Fruit fly (Drosophila melanogaster) whole organism, embryonic: ENCODE results near the gene CG9682.

Source experiments
- Adf1 ChIP-seq: fragments of 200-800 bp; sonication (Bioruptor generic); IDR thresholded peaks from 2 replicates; pipeline ENCODE4 v1.3.6; 2022; ENCODE audit warnings: missing biosample characterization, missing genetic modification characterization
- CG1233 ChIP-seq: fragments of 200-800 bp; sonication (Bioruptor generic); optimal IDR thresholded peaks from 4 replicates; lab custom pipeline; 2018; ENCODE audit warnings: missing biosample characterization, mild to moderate bottlenecking, missing genetic modification characterization
- CG12744 ChIP-seq: fragments of 200-800 bp; sonication (Bioruptor generic); optimal IDR thresholded peaks from 2 replicates; lab custom pipeline; 2016; ENCODE audit warnings: missing biosample characterization, missing genetic modification characterization
- CG13424 ChIP-seq: fragments of 200-800 bp; sonication (Bioruptor generic); optimal IDR thresholded peaks from 2 replicates; lab custom pipeline; 2019; ENCODE audit warnings: missing biosample characterization, mild to moderate bottlenecking, missing genetic modification characterization, moderate library complexity
- CG13775 ChIP-seq: fragments of 200-800 bp; sonication (Bioruptor generic); optimal IDR thresholded peaks from 3 replicates; lab custom pipeline; 2017; ENCODE audit warnings: missing biosample characterization, mild to moderate bottlenecking, missing genetic modification characterization
- CG14710 ChIP-seq: fragments of 200-800 bp; sonication (Bioruptor generic); optimal IDR thresholded peaks from 3 replicates; lab custom pipeline; 2019; ENCODE audit warnings: missing biosample characterization, mild to moderate bottlenecking, missing genetic modification characterization, moderate library complexity
- CG15269 ChIP-seq: fragments of 200-800 bp; sonication (Bioruptor generic); optimal IDR thresholded peaks from 2 replicates; lab custom pipeline; 2018; ENCODE audit warnings: missing biosample characterization, mild to moderate bottlenecking, missing genetic modification characterization, moderate library complexity
- CG17361 ChIP-seq: fragments of 200-800 bp; sonication (Bioruptor generic); IDR thresholded peaks from 3 replicates; pipeline ENCODE4 v1.3.6; 2022; ENCODE audit warnings: missing biosample characterization, missing genetic modification characterization
- CG17829 ChIP-seq: fragments of 200-800 bp; optimal IDR thresholded peaks from 2 replicates; lab custom pipeline; 2019; ENCODE audit warnings: missing biosample characterization, mild to moderate bottlenecking, missing genetic modification characterization, moderate library complexity
- CG18262 ChIP-seq: fragments of 200-800 bp; optimal IDR thresholded peaks from 3 replicates; lab custom pipeline; 2019; ENCODE audit warnings: missing biosample characterization, mild to moderate bottlenecking, missing genetic modification characterization, moderate library complexity
- CG2202 ChIP-seq: fragments of 200-800 bp; sonication (Bioruptor generic); optimal IDR thresholded peaks from 2 replicates; lab custom pipeline; 2018; ENCODE audit warnings: missing biosample characterization, mild to moderate bottlenecking, missing genetic modification characterization
- CG2712 ChIP-seq: fragments of 200-800 bp; optimal IDR thresholded peaks from 3 replicates; lab custom pipeline; 2019; ENCODE audit warnings: missing biosample characterization, mild to moderate bottlenecking, missing genetic modification characterization, moderate library complexity
- CG33557 ChIP-seq: fragments of 200-800 bp; sonication (Bioruptor generic); optimal IDR thresholded peaks from 2 replicates; lab custom pipeline; 2019; ENCODE audit warnings: missing biosample characterization, mild to moderate bottlenecking, missing genetic modification characterization, moderate library complexity
- CG4404 ChIP-seq: fragments of 200-800 bp; sonication (Bioruptor generic); IDR thresholded peaks from 2 replicates; pipeline ENCODE4 v1.3.6; 2022; ENCODE audit warnings: missing biosample characterization, missing genetic modification characterization
- CG4730 ChIP-seq: fragments of 200-800 bp; sonication (Bioruptor generic); IDR thresholded peaks from 2 replicates; pipeline ENCODE4 v1.3.6; 2022; ENCODE audit warnings: missing biosample characterization, missing genetic modification characterization
- CG4820 ChIP-seq: fragments of 200-800 bp; sonication (Bioruptor generic); optimal IDR thresholded peaks from 3 replicates; lab custom pipeline; 2016; ENCODE audit warnings: missing biosample characterization, missing genetic modification characterization
- CG7271 ChIP-seq: fragments of 200-800 bp; sonication (Bioruptor generic); optimal IDR thresholded peaks from 2 replicates; lab custom pipeline; 2018; ENCODE audit warnings: missing biosample characterization, mild to moderate bottlenecking, missing genetic modification characterization, moderate library complexity
- CG7839 ChIP-seq: fragments of 200-800 bp; sonication (Bioruptor generic); optimal IDR thresholded peaks from 3 replicates; lab custom pipeline; 2018; ENCODE audit warnings: missing biosample characterization, mild to moderate bottlenecking, missing genetic modification characterization, moderate library complexity
- CG8359 ChIP-seq: fragments of 200-800 bp; sonication (Bioruptor generic); optimal IDR thresholded peaks from 2 replicates; lab custom pipeline; 2017; ENCODE audit warnings: missing biosample characterization, mild to moderate bottlenecking, missing genetic modification characterization, borderline replicate concordance
- CG8388 ChIP-seq: fragments of 200-800 bp; sonication (Bioruptor generic); optimal IDR thresholded peaks from 2 replicates; lab custom pipeline; 2019; ENCODE audit warnings: missing biosample characterization, mild to moderate bottlenecking, missing genetic modification characterization, moderate library complexity
- CoRest ChIP-seq: fragments of 200-800 bp; sonication (Bioruptor generic); optimal IDR thresholded peaks from 3 replicates; lab custom pipeline; 2018; ENCODE audit warnings: missing biosample characterization, mild to moderate bottlenecking, missing genetic modification characterization, moderate library complexity
- Mad ChIP-seq: fragments of 200-800 bp; sonication (Bioruptor generic); optimal IDR thresholded peaks from 2 replicates; lab custom pipeline; 2016; ENCODE audit warnings: missing biosample characterization, missing genetic modification characterization
- Med ChIP-seq: fragments of 200-800 bp; sonication (Bioruptor generic); peaks from one replicate; lab custom pipeline; 2016; ENCODE audit warnings: missing biosample characterization, missing genetic modification characterization, mild to moderate bottlenecking, inconsistent platforms, moderate library complexity
- Nf-YB ChIP-seq: fragments of 200-800 bp; sonication (Bioruptor generic); optimal IDR thresholded peaks from 3 replicates; lab custom pipeline; 2019; ENCODE audit warnings: missing biosample characterization, mild to moderate bottlenecking, missing genetic modification characterization, moderate library complexity
- Ptx1 ChIP-seq: fragments of 200-800 bp; sonication (Bioruptor generic); IDR thresholded peaks from 2 replicates; pipeline ENCODE4 v1.3.6; 2022; ENCODE audit warnings: missing biosample characterization, missing genetic modification characterization
- Spps ChIP-seq: fragments of 200-800 bp; sonication (Bioruptor generic); optimal IDR thresholded peaks from 2 replicates; lab custom pipeline; 2018; ENCODE audit warnings: missing biosample characterization, mild to moderate bottlenecking, missing genetic modification characterization
- Xbp1 ChIP-seq: fragments of 200-800 bp; sonication (Bioruptor generic); optimal IDR thresholded peaks from 3 replicates; lab custom pipeline; 2016; ENCODE audit warnings: missing biosample characterization, mild to moderate bottlenecking, missing genetic modification characterization
- ac ChIP-seq: fragments of 200-800 bp; sonication (Bioruptor generic); optimal IDR thresholded peaks from 3 replicates; lab custom pipeline; 2017; ENCODE audit warnings: missing biosample characterization, mild to moderate bottlenecking, missing genetic modification characterization
- ara ChIP-seq: fragments of 200-800 bp; sonication (Bioruptor generic); IDR thresholded peaks from 2 replicates; pipeline ENCODE4 v1.3.6; 2022; ENCODE audit warnings: missing biosample characterization, missing genetic modification characterization
- bab2 ChIP-seq: fragments of 200-800 bp; sonication (Bioruptor generic); optimal IDR thresholded peaks from 2 replicates; lab custom pipeline; 2016; ENCODE audit warnings: missing biosample characterization, missing genetic modification characterization
- chm ChIP-seq: fragments of 200-800 bp; sonication (Bioruptor generic); IDR thresholded peaks from 2 replicates; pipeline ENCODE4 v1.3.6; 2022; ENCODE audit warnings: missing biosample characterization, missing genetic modification characterization
- ci ChIP-seq: fragments of 200-800 bp; sonication (Bioruptor generic); IDR thresholded peaks from 3 replicates; pipeline ENCODE4 v1.3.6; 2022; ENCODE audit warnings: missing biosample characterization, missing genetic modification characterization
- dmrt11E ChIP-seq: fragments of 200-800 bp; sonication (Bioruptor generic); optimal IDR thresholded peaks from 3 replicates; lab custom pipeline; 2018; ENCODE audit warnings: missing biosample characterization, mild to moderate bottlenecking, missing genetic modification characterization, moderate library complexity
- dpn ChIP-seq, 2 experiments: fragments of 200-800 bp; sonication (Bioruptor generic); optimal IDR thresholded peaks; 3 replicates each; lab custom pipeline; 2016; ENCODE audit warnings: missing biosample characterization in 2 of 2, missing genetic modification characterization in 2 of 2
- dysf ChIP-seq: fragments of 200-800 bp; sonication (Bioruptor generic); IDR thresholded peaks from 3 replicates; pipeline ENCODE4 v1.3.6; 2022; ENCODE audit warnings: missing biosample characterization, missing genetic modification characterization
- ewg ChIP-seq: fragments of 200-800 bp; sonication (Bioruptor generic); optimal IDR thresholded peaks from 3 replicates; lab custom pipeline; 2017; ENCODE audit warnings: mild to moderate bottlenecking, missing biosample characterization, missing genetic modification reagents, missing genetic modification characterization
- fd96Cb ChIP-seq: fragments of 200-800 bp; sonication (Bioruptor generic); optimal IDR thresholded peaks from 2 replicates; lab custom pipeline; 2018; ENCODE audit warnings: missing biosample characterization, mild to moderate bottlenecking, missing genetic modification characterization, moderate library complexity
- gem ChIP-seq: fragments of 200-800 bp; sonication (Bioruptor generic); optimal IDR thresholded peaks from 2 replicates; lab custom pipeline; 2019; ENCODE audit warnings: missing biosample characterization, mild to moderate bottlenecking, missing genetic modification characterization, moderate library complexity
- lov ChIP-seq, 2 experiments: fragments of 200-800 bp in 1 of 2; fragments of >200 bp in 1 of 2; sonication (Bioruptor generic) in 1 of 2; IDR thresholded peaks in 1 of 2; optimal IDR thresholded peaks in 1 of 2; 2 replicates in 1 of 2; 3 replicates in 1 of 2; pipeline versions ENCODE4 v1.3.6 to Lab custom; 2017 to 2022; ENCODE audit warnings: missing biosample characterization in 1 of 2, missing genetic modification characterization in 1 of 2
- maf-S ChIP-seq: fragments of 200-800 bp; sonication (Bioruptor generic); optimal IDR thresholded peaks from 2 replicates; lab custom pipeline; 2016; ENCODE audit warnings: missing biosample characterization, missing genetic modification characterization
- onecut ChIP-seq: fragments of 200-800 bp; sonication (Bioruptor generic); IDR thresholded peaks from 2 replicates; pipeline ENCODE4 v1.3.6; 2022; ENCODE audit warnings: missing biosample characterization, missing genetic modification characterization
- phol ChIP-seq: fragments of 200-800 bp; sonication (Bioruptor generic); optimal IDR thresholded peaks from 3 replicates; lab custom pipeline; 2018; ENCODE audit warnings: missing biosample characterization, mild to moderate bottlenecking, missing genetic modification characterization, moderate library complexity
- prd ChIP-seq, 3 experiments: fragments of >200 bp in 2 of 3; fragments of 200-800 bp in 1 of 3; sonication (Bioruptor generic) in 1 of 3; optimal IDR thresholded peaks in 2 of 3; IDR thresholded peaks in 1 of 3; 2 replicates in 2 of 3; 3 replicates in 1 of 3; pipeline versions ENCODE4 v1.3.6 to Lab custom; 2017 to 2022; ENCODE audit warnings: missing biosample characterization in 1 of 3, missing genetic modification characterization in 1 of 3
- ssp ChIP-seq: fragments of 200-800 bp; sonication (Bioruptor generic); IDR thresholded peaks from 2 replicates; pipeline ENCODE4 v1.3.6; 2022; ENCODE audit warnings: missing biosample characterization, missing genetic modification characterization
- tin ChIP-seq: fragments of 200-800 bp; sonication (Bioruptor generic); optimal IDR thresholded peaks from 3 replicates; lab custom pipeline; 2016; ENCODE audit warnings: missing biosample characterization, missing genetic modification characterization
- ttk ChIP-seq: fragments of 200-800 bp; sonication (Bioruptor generic); IDR thresholded peaks from 2 replicates; pipeline ENCODE4 v2.1.2; 2022; ENCODE audit warnings: missing biosample characterization, missing genetic modification characterization
- twi ChIP-seq: fragments of 200-800 bp; optimal IDR thresholded peaks from 2 replicates; lab custom pipeline; 2019; ENCODE audit warnings: missing biosample characterization, mild to moderate bottlenecking, missing genetic modification characterization, moderate library complexity
- vfl ChIP-seq: fragments of 200-800 bp; sonication (Bioruptor generic); optimal IDR thresholded peaks from 2 replicates; lab custom pipeline; 2016; ENCODE audit warnings: missing biosample characterization, missing genetic modification characterization

Gene CG9682

DNA sequence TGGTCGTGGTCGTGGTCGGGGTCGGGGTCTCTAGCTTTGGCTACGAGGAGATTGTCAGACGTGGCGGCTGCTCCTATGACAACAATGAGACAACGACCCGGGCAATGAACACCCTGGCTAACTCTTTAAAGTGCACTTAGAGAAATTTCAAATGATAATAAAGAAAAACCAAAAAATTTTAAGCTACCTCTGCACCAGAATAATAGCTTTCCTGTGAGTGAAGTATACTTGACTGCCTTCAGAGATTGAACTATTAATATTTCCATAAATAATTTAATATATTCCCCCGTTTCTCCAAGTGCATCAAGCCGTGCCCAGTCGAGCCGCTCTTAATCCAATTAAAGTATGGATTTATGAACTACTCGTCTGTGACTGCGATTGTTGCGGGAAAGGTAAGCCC lies 13.0 kb downstream of the CG9682 start (continued):
- TF ChIP-seq twi (tag; lab: Kevin White, UChicago) (peak; percentile 16), CG4730 (GFP tag; lab: Robert Waterston, UW) (peak; percentile 32; the same call in 1 of the 2 replicates), gem (peak; percentile 71), CG7271 (tag; lab: Kevin White, UChicago) (no peak), phol (tag; lab: Kevin White, UChicago) (peak; percentile 33), bab2 (peak; percentile 26), Med (GFP tag; lab: Kevin White, UChicago) (peak; percentile 48), fd96Cb (tag; lab: Kevin White, UChicago) (peak; percentile 27), CG2202 (tag; lab: Kevin White, UChicago) (peak; percentile 24), CG8359 (peak; percentile 6), ci (GFP tag; lab: Robert Waterston, UW) (peak; percentile 64; the same call in 2 of the 3 replicates), CG13775 (GFP tag; lab: Kevin White, UChicago) (peak; percentile 17), CG8388 (GFP tag; lab: Kevin White, UChicago) (peak; percentile 51), ttk (peak; percentile 26; the same call in 1 of the 2 replicates), CG7839 (tag; lab: Kevin White, UChicago) (peak; percentile 59), CG17829 (tag; lab: Kevin White, UChicago) (peak; percentile 72), Nf-YB (GFP tag; lab: Kevin White, UChicago) (peak; percentile 14), ssp (GFP tag; lab: Robert Waterston, UW) (0 out of 2 replicates have a peak, but pooled peaks have one; percentile 24), Ptx1 (GFP tag; lab: Robert Waterston, UW) (peak; percentile 29; the same call in 1 of the 2 replicates), CG33557 (GFP tag; lab: Kevin White, UChicago) (peak; percentile 54), CoRest (tag; lab: Kevin White, UChicago) (peak; percentile 41), CG4820 (GFP tag; lab: Kevin White, UChicago) (peak; percentile 14), onecut (GFP tag; lab: Robert Waterston, UW) (0 out of 2 replicates have a peak, but pooled peaks have one; percentile 24), CG1233 (GFP tag; lab: Kevin White, UChicago) (peak; percentile 27), ewg (GFP tag; lab: Kevin White, UChicago) (peak; percentile 2), ara (GFP tag; lab: Robert Waterston, UW) (0 out of 2 replicates have a peak, but pooled peaks have one; percentile 43), chm (0 out of 2 replicates have a peak, but pooled peaks have one; percentile 28), CG18262 (tag; lab: Kevin White, UChicago) (peak; percentile 57), Spps (tag; lab: Kevin White, UChicago) (peak; percentile 51), dpn (GFP tag; optimal IDR thresholded peaks at IDR 0.05; lab: Kevin White, UChicago) (peak; percentile 9 to 26), Mad (no peak), CG12744 (GFP tag; lab: Kevin White, UChicago) (no peak), ac (GFP tag; lab: Kevin White, UChicago) (peak; percentile 10), Xbp1 (GFP tag; lab: Kevin White, UChicago) (peak; percentile 27), dmrt11E (tag; lab: Kevin White, UChicago) (peak; percentile 75), prd (optimal IDR thresholded peaks at IDR 0.05; lab: Kevin White, UChicago) (no peak), prd (GFP tag; IDR thresholded peaks at IDR 0.05; lab: Robert Waterston, UW) (peak; percentile 75), vfl (GFP tag; lab: Kevin White, UChicago) (no peak), maf-S (no peak), CG17361 (GFP tag; lab: Robert Waterston, UW) (peak; percentile 71; the same call in 2 of the 3 replicates), CG13424 (tag; lab: Kevin White, UChicago) (peak; percentile 38), CG15269 (peak; percentile 4), CG2712 (peak; percentile 70), Adf1 (GFP tag; lab: Robert Waterston, UW) (no peak), CG4404 (GFP tag; lab: Robert Waterston, UW) (peak; percentile 57), lov (optimal IDR thresholded peaks at IDR 0.05; lab: Kevin White, UChicago) (no peak), lov (GFP tag; IDR thresholded peaks at IDR 0.05; lab: Robert Waterston, UW) (0 out of 3 replicates have a peak, but pooled peaks have one; percentile 22), tin (peak; percentile 19), dysf (GFP tag; lab: Robert Waterston, UW) (peak; percentile 43; the same call in 1 of the 3 replicates), CG14710 (tag; lab: Kevin White, UChicago) (peak; percentile 28)
